Worm (Caenorhabditis elegans) whole organism, mixed stage, embryonic: ENCODE data around the gene F16B4.6.

Source experiments
- M03D4.4 ChIP-seq: sonication (generic microtip); optimal IDR thresholded peaks from 2 replicates; lab custom pipeline; 2017; ENCODE audit warnings: mild to moderate bottlenecking, missing genetic modification characterization, missing compliant biosample characterization
- bed-3 ChIP-seq: fragments of 200-800 bp; sonication (Bioruptor generic); optimal IDR thresholded peaks from 3 replicates; lab custom pipeline; 2018; ENCODE audit warnings: mild to moderate bottlenecking, missing genetic modification characterization, moderate library complexity, missing compliant biosample characterization
- blmp-1 ChIP-seq: fragments of 150-350 bp; optimal IDR thresholded peaks from 2 replicates; lab custom pipeline; 2014; ENCODE audit warnings: missing biosample characterization, missing genetic modification characterization
- ceh-39 ChIP-seq: fragments of 150-350 bp; optimal IDR thresholded peaks from 2 replicates; lab custom pipeline; 2014; ENCODE audit warnings: missing biosample characterization, missing genetic modification characterization
- ceh-43 ChIP-seq: fragments of 200-800 bp; sonication (Bioruptor generic); optimal IDR thresholded peaks from 2 replicates; lab custom pipeline; 2018; ENCODE audit warnings: mild to moderate bottlenecking, missing genetic modification characterization, moderate library complexity, missing compliant biosample characterization
- ceh-83 ChIP-seq: fragments of 200-800 bp; sonication (Bioruptor generic); optimal IDR thresholded peaks from 2 replicates; lab custom pipeline; 2018; ENCODE audit warnings: mild to moderate bottlenecking, missing genetic modification characterization, missing compliant biosample characterization
- ces-1 ChIP-seq: fragments of 150-350 bp; optimal IDR thresholded peaks from 2 replicates; lab custom pipeline; 2014; ENCODE audit warnings: missing biosample characterization, missing genetic modification reagents, missing genetic modification characterization
- cnd-1 ChIP-seq: fragments of 200-800 bp; sonication (Bioruptor generic); optimal IDR thresholded peaks from 2 replicates; lab custom pipeline; 2018; ENCODE audit warnings: mild to moderate bottlenecking, missing genetic modification characterization, missing compliant biosample characterization
- drap-1 ChIP-seq: fragments of 200-800 bp; sonication (Bioruptor generic); optimal IDR thresholded peaks from 3 replicates; lab custom pipeline; 2018; ENCODE audit warnings: mild to moderate bottlenecking, missing genetic modification characterization, missing compliant biosample characterization
- elt-1 ChIP-seq: sonication (generic microtip); optimal IDR thresholded peaks from 2 replicates; lab custom pipeline; 2017; ENCODE audit warnings: missing genetic modification characterization, mild to moderate bottlenecking, missing compliant biosample characterization, antibody characterized with exemption, moderate library complexity, borderline replicate concordance; ENCODE audit not compliant: insufficient read depth
- elt-3 ChIP-seq: fragments of 150-350 bp; optimal IDR thresholded peaks from 2 replicates; lab custom pipeline; 2014; ENCODE audit warnings: missing biosample characterization, missing genetic modification characterization
- flh-1 ChIP-seq: fragments of 200-800 bp; sonication (Bioruptor generic); optimal IDR thresholded peaks from 2 replicates; lab custom pipeline; 2018; ENCODE audit warnings: mild to moderate bottlenecking, missing genetic modification characterization, moderate library complexity, missing compliant biosample characterization
- ham-2 ChIP-seq: fragments of 200-800 bp; sonication (Bioruptor generic); optimal IDR thresholded peaks from 2 replicates; lab custom pipeline; 2018; ENCODE audit warnings: mild to moderate bottlenecking, missing genetic modification characterization, missing compliant biosample characterization
- lsy-2 ChIP-seq: fragments of 150-350 bp; optimal IDR thresholded peaks from 2 replicates; lab custom pipeline; 2014; ENCODE audit warnings: missing biosample characterization, missing genetic modification characterization
- mab-5 ChIP-seq: fragments of 150-350 bp; optimal IDR thresholded peaks from 2 replicates; lab custom pipeline; 2014; ENCODE audit warnings: missing biosample characterization, missing genetic modification characterization
- mls-2 ChIP-seq: sonication (generic microtip); optimal IDR thresholded peaks from 2 replicates; lab custom pipeline; 2016; ENCODE audit warnings: mild to moderate bottlenecking, missing genetic modification characterization, moderate library complexity, missing compliant biosample characterization
- nhr-12 ChIP-seq: fragments of 150-350 bp; optimal IDR thresholded peaks from 2 replicates; lab custom pipeline; 2014; ENCODE audit warnings: missing biosample characterization, missing genetic modification characterization
- nhr-237 ChIP-seq: fragments of 150-350 bp; optimal IDR thresholded peaks from 2 replicates; lab custom pipeline; 2014; ENCODE audit warnings: missing biosample characterization, missing genetic modification characterization
- nhr-76 ChIP-seq: sonication (generic microtip); optimal IDR thresholded peaks from 2 replicates; lab custom pipeline; 2017; ENCODE audit warnings: missing biosample characterization, missing genetic modification characterization
- pha-4 ChIP-seq: fragments of 150-350 bp; optimal IDR thresholded peaks from 2 replicates; lab custom pipeline; 2018; ENCODE audit warnings: missing biosample characterization, missing genetic modification reagents, missing genetic modification characterization
- snpc-4 ChIP-seq: fragments of 150-350 bp; optimal IDR thresholded peaks from 2 replicates; lab custom pipeline; 2014; ENCODE audit warnings: missing biosample characterization, missing genetic modification characterization
- sptf-1 ChIP-seq: sonication (generic microtip); optimal IDR thresholded peaks from 2 replicates; lab custom pipeline; 2017; ENCODE audit warnings: mild to moderate bottlenecking, missing genetic modification characterization, moderate library complexity, missing compliant biosample characterization
- tbx-8 ChIP-seq: fragments of 200-800 bp; sonication (Bioruptor generic); optimal IDR thresholded peaks from 2 replicates; lab custom pipeline; 2018; ENCODE audit warnings: mild to moderate bottlenecking, missing genetic modification characterization, moderate library complexity, missing compliant biosample characterization
- unc-39 ChIP-seq: fragments of 150-350 bp; optimal IDR thresholded peaks from 2 replicates; lab custom pipeline; 2014; ENCODE audit warnings: missing biosample characterization, missing genetic modification characterization
- unc-62 ChIP-seq: fragments of 150-350 bp; optimal IDR thresholded peaks from 2 replicates; lab custom pipeline; 2014; ENCODE audit warnings: missing biosample characterization, missing genetic modification reagents, missing genetic modification characterization
- ztf-11 ChIP-seq: fragments of 150-350 bp; optimal IDR thresholded peaks from 2 replicates; lab custom pipeline; 2014; ENCODE audit warnings: missing biosample characterization, missing genetic modification characterization

Gene F16B4.6

DNA sequence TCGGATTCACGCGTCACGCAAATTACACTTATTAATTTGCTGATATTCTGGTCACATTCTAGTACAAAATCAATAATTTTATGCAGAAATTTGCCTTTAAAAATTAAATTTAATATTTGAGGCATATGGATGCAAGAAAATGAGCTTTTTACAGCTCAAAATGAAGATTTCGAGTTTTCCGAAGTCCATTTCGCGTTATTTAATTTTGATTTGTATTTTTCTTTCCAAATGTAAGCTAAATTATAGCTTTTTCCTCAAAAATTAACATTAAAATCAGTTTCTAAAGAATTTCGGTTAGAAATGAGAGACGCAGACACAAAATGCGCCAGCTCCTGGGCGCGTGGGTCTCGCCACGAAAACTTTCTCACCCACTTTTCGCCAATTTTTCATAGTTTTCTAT lies at the start of gene F16B4.6:
Gene F16B4.6, plus strand, starts transcription at position 301 of the 400 bp plus-strand sequence.
- TF ChIP-seq sptf-1 (no peak), mls-2 (tag; lab: Kevin White, UChicago) (no peak), M03D4.4 (tag; lab: Kevin White, UChicago) (no peak)

DNA sequence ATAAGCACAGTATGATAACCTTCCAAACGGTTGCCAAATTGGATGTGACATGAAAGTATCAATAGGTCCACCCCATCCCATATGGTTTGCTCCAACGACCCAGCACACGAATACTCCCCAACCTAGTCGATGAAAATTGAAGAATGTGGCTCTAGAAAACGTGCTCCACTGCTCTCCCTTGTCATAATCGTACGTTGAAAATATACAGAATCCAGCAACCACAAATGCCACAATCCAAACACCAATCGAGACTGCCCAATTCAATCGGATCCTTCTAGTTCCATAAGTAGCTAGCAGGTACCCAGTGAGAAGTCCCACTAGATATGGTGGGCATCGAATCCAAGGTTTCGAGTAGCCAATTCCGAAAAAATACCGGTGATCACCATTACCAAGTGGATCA lies 48.2 kb upstream of the F16B4.6 start:
- TF ChIP-seq ces-1 (GFP tag; lab: Kevin White, UChicago) (no peak), tbx-8 (no peak)
- TF ChIP-seq, all 35 proteins: peak for 0

DNA sequence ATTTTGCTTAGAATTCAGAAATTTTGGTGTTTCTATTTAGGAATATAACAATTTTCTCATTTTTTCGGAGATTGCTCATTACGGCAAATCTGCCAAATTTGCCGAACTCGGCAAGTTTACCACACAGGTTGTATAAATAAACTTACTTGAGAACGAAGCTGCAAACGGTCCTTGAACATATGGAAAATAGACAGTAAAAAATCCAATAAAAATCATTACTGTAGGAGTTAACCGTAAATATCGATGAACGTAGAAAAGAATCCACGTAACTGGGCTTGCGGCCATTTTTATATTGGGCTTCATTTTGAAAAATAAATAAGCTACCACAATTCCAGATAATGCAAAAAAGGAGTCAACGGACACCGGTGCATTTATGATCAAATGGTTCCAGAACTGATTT lies 46.8 kb upstream of the F16B4.6 start:
- TF ChIP-seq unc-39 (tag; lab: Kevin White, UChicago): no peak
- TF ChIP-seq ham-2 (GFP tag; lab: Kevin White, UChicago): no peak
- no peak for TF ChIP-seq snpc-4 (tag; lab: Kevin White, UChicago)
- no peak for TF ChIP-seq ceh-83 (GFP tag; lab: Kevin White, UChicago)
- TF ChIP-seq elt-1 (tag; lab: Kevin White, UChicago): no peak
- TF ChIP-seq ztf-11 (tag; lab: Kevin White, UChicago): no peak
- no peak for TF ChIP-seq lsy-2 (tag; lab: Kevin White, UChicago)
- no peak for TF ChIP-seq ceh-39
- TF ChIP-seq drap-1: no peak
- TF ChIP-seq mab-5 (tag; lab: Kevin White, UChicago): no peak
- TF ChIP-seq nhr-237 (tag; lab: Kevin White, UChicago): no peak
- TF ChIP-seq bed-3 (GFP tag; lab: Kevin White, UChicago): no peak
- no peak for TF ChIP-seq elt-3
- TF ChIP-seq pha-4 (tag; lab: Kevin White, UChicago): no peak
- no peak for TF ChIP-seq nhr-12
- no peak for TF ChIP-seq cnd-1 (tag; lab: Kevin White, UChicago)
- no peak for TF ChIP-seq tbx-8

- TF ChIP-seq elt-1 (tag; lab: Kevin White, UChicago): no peak
These were observed 45.2 kb upstream of the F16B4.6 start, which contains the start of gene oac-31 for ce11 chrV:1541786-1542185. TSS of gene oac-31 (minus strand) at chrV:1541886.

ce11 chrV:1545694-1546093 lies 41.3 kb upstream of the F16B4.6 start, which contains the start of gene oac-32:
TSS of gene oac-32 (minus strand) at chrV:1545783.
- no peak for TF ChIP-seq mls-2 (tag; lab: Kevin White, UChicago)
- no peak for TF ChIP-seq elt-3
- TF ChIP-seq unc-39 (tag; lab: Kevin White, UChicago): no peak
- no peak for TF ChIP-seq flh-1
- no peak for TF ChIP-seq ceh-83 (GFP tag; lab: Kevin White, UChicago)
- TF ChIP-seq nhr-12: no peak
- no peak for TF ChIP-seq unc-62 (GFP tag; lab: Kevin White, UChicago)
- TF ChIP-seq, all 35 proteins: peak for 0

ce11 chrV:1547843-1548242 lies 39.2 kb upstream of the F16B4.6 start, which contains the start of gene F52F10.2:
TSS of gene F52F10.2 (plus strand) at chrV:1548143.
- no peak for TF ChIP-seq blmp-1 (tag; lab: Kevin White, UChicago)

ce11 chrV:1550697-1551096 lies 36.3 kb upstream of the F16B4.6 start:
- TF ChIP-seq ztf-11 (tag; lab: Kevin White, UChicago): no peak

DNA sequence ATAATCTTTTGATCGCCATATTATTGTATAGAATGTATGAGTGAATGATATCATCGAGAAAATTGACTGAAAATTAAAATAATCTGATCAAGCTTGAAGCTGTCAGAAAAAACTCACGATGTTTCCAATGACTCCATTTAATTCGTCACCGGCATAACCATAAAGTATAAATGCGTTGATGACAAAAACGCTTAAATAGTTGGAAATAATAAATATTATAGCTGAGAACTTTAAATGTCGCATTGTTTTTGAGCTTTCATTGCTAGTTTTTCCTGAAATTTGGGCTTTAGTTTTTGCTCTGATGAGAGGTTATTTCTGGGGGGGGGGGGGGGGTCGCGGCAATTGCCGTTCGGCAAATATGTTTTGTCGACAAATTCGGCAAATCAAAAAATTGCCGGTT lies 35.9 kb upstream of the F16B4.6 start:
- TF ChIP-seq nhr-76 (tag; lab: Kevin White, UChicago): no peak
- no peak for TF ChIP-seq ham-2 (GFP tag; lab: Kevin White, UChicago)
- TF ChIP-seq cnd-1 (tag; lab: Kevin White, UChicago): no peak
- no peak for TF ChIP-seq ceh-43
- TF ChIP-seq, all 35 proteins: peak for 0
